Worm (Caenorhabditis elegans): Measurements from ENCODE around the gene cbp-2.

Gene cbp-2

DNA sequence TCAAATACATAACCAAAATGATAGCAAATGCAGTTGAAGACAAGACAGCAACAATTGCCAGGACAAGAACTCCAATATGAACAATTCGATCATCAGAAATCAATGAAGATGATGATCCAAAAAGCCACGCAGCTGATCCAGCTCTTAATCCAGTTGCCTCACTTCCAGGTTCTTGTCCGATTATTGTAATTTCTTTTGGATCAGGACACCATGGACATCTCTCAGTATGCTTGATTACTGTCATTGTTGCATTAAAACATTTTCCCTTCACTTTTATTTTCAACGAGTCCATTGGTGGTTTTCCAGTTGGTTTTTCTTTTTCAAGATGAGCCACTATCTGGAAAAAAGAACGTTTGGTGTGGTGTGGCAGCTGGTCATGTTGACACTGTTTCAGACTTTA is 41.4 kb downstream of the cbp-2 start:
- no peak for TF ChIP-seq zag-1 (tag; optimal IDR thresholded peaks at IDR 0.05)
- TF ChIP-seq egl-27 (tag; optimal IDR thresholded peaks at IDR 0.05), result no peak
- no peak for TF ChIP-seq ztf-11 (tag; optimal IDR thresholded peaks at IDR 0.05)
- TF ChIP-seq ZK546.5 (tag; optimal IDR thresholded peaks at IDR 0.05), result no peak
- no peak for TF ChIP-seq fos-1 (tag; optimal IDR thresholded peaks at IDR 0.05)
- no peak for TF ChIP-seq egl-5 (tag; optimal IDR thresholded peaks at IDR 0.05)
- TF ChIP-seq sea-2 (GFP tag; optimal IDR thresholded peaks at IDR 0.05), result no peak
- no peak for TF ChIP-seq eor-1 (tag; optimal IDR thresholded peaks at IDR 0.05)
- TF ChIP-seq daf-12 (tag; optimal IDR thresholded peaks at IDR 0.05), result no peak
- no peak for TF ChIP-seq elt-2 (tag; optimal IDR thresholded peaks at IDR 0.05)
- no peak for TF ChIP-seq aly-2 (tag; optimal IDR thresholded peaks at IDR 0.05)
- no peak for TF ChIP-seq lin-15B (tag; optimal IDR thresholded peaks at IDR 0.05)

DNA sequence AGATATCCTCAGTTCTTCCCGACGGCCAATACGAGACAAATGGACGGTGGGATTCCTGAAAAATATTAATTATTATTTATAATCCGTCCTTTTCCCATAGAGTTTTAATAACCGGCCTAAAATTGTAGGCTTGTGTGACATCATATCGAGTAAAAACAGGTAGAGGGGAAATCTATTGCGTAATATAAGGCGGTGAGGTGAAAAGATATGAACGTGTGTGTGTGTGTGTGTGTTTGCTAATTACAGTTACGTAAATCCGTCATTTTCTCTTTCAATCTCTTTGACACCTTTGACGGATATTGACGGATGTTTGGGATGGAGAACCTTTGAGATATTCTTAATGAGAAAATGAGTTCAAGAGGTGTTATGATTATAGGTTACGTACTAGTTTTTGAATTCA is 42.5 kb downstream of the cbp-2 start:
- TF ChIP-seq unc-62 (GFP tag; optimal IDR thresholded peaks at IDR 0.05) (no peak), lsy-12 (tag; optimal IDR thresholded peaks at IDR 0.05) (no peak), elt-3 (tag; optimal IDR thresholded peaks at IDR 0.05) (no peak), lin-39 (tag; optimal IDR thresholded peaks at IDR 0.05) (no peak), daf-12 (tag; optimal IDR thresholded peaks at IDR 0.05) (no peak), egl-5 (tag; optimal IDR thresholded peaks at IDR 0.05) (no peak), nhr-237 (tag; optimal IDR thresholded peaks at IDR 0.05) (no peak), tbx-2 (tag; optimal IDR thresholded peaks at IDR 0.05) (no peak), ceh-28 (tag; optimal IDR thresholded peaks at IDR 0.05) (no peak), fkh-2 (tag; optimal IDR thresholded peaks at IDR 0.05) (no peak), elt-2 (tag; optimal IDR thresholded peaks at IDR 0.05) (no peak), nhr-76 (tag; optimal IDR thresholded peaks at IDR 0.05) (no peak), snpc-4 (tag; optimal IDR thresholded peaks at IDR 0.05) (no peak)

DNA sequence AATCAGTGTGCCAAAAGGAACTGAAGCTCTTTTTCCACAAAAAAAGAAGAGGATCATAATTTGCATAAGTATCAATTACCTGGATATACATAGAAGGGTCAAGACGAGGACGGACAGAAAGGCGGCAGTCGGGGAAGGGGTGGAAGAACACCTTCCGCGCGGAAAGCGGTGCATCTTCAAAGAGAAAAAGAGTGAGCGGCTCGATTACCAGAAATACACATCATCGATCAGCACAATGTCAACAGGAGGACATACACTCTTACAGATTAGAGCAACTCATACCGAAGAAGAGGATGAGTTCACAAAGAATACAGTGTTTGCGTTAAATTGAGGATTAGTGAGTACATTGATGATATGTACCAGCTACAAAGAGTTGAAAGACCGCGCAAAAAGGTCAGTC is 46.4 kb downstream of the cbp-2 start:
- TF ChIP-seq pqm-1 (tag; optimal IDR thresholded peaks at IDR 0.05), result no peak
- TF ChIP-seq unc-39 (tag; optimal IDR thresholded peaks at IDR 0.05), result no peak
- no peak for TF ChIP-seq ZK546.5 (tag; optimal IDR thresholded peaks at IDR 0.05)
- no peak for TF ChIP-seq nfya-1 (tag; optimal IDR thresholded peaks at IDR 0.05; ENCODE audit: insufficient read depth)
- TF ChIP-seq pha-4 (tag; optimal IDR thresholded peaks at IDR 0.05), result no peak
- TF ChIP-seq ceh-9 (tag; optimal IDR thresholded peaks at IDR 0.05), result no peak
- no peak for TF ChIP-seq ceh-16 (tag; optimal IDR thresholded peaks at IDR 0.05)
- TF ChIP-seq hmg-11 (tag; optimal IDR thresholded peaks at IDR 0.05), result no peak
- no peak for TF ChIP-seq R02D3.7 (tag; optimal IDR thresholded peaks at IDR 0.05)
- TF ChIP-seq nhr-43 (tag; optimal IDR thresholded peaks at IDR 0.05; ENCODE audit: poor library complexity, severe bottlenecking), result no peak
- no peak for TF ChIP-seq ztf-11 (tag; optimal IDR thresholded peaks at IDR 0.05)
- TF ChIP-seq lin-15B (tag; optimal IDR thresholded peaks at IDR 0.05), result no peak
- TF ChIP-seq sea-2 (GFP tag; optimal IDR thresholded peaks at IDR 0.05), result no peak
- TF ChIP-seq egl-5 (tag; optimal IDR thresholded peaks at IDR 0.05), result no peak
- no peak for TF ChIP-seq egl-27 (tag; optimal IDR thresholded peaks at IDR 0.05)
- no peak for TF ChIP-seq nhr-11 (tag; optimal IDR thresholded peaks at IDR 0.05)
- TF ChIP-seq nhr-23 (tag; optimal IDR thresholded peaks at IDR 0.05), result no peak
- TF ChIP-seq skn-1 (tag; optimal IDR thresholded peaks at IDR 0.05), result no peak
- no peak for TF ChIP-seq tbx-2 (tag; optimal IDR thresholded peaks at IDR 0.05)

- TF ChIP-seq nfya-1 (tag; optimal IDR thresholded peaks at IDR 0.05; ENCODE audit: insufficient read depth), result no peak
- TF ChIP-seq nhr-77 (tag; optimal IDR thresholded peaks at IDR 0.05), result no peak
- TF ChIP-seq fkh-10 (GFP tag; optimal IDR thresholded peaks at IDR 0.05), result peak; percentile 59
Measured at ce11 chrIII:9972192-9972811, 49.3 kb downstream of the cbp-2 start.

DNA sequence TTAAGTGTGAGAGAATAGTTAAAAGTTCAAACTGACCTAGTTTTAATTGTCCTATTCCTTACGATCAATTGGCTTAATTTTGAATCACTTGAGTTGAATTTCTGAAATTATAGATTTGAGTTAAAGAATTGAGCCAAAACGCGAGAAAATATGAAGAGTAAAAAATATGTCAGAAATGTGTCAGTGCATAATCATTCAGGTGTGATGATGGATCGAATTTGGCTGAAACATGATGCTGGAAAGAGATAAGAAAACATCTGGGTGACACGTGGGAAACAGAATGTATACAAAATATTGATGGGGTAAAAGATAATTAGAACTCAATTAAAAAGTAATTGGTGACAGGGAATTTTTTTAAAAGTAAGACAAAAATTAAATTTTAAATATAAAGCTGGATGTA is 50.8 kb downstream of the cbp-2 start, which contains the start of gene R10E12.2:
R10E12.2 (minus strand) TSS at position 101 of the 400 bp plus-strand sequence.
- no peak for TF ChIP-seq pqm-1 (tag; optimal IDR thresholded peaks at IDR 0.05)
- no peak for TF ChIP-seq mml-1 (tag; optimal IDR thresholded peaks at IDR 0.05)
- no peak for TF ChIP-seq hmg-11 (tag; optimal IDR thresholded peaks at IDR 0.05)
- no peak for TF ChIP-seq nhr-76 (tag; optimal IDR thresholded peaks at IDR 0.05)
- TF ChIP-seq zag-1 (tag; optimal IDR thresholded peaks at IDR 0.05), result no peak
- TF ChIP-seq unc-39 (tag; optimal IDR thresholded peaks at IDR 0.05), result no peak
- no peak for TF ChIP-seq ama-1 (optimal IDR thresholded peaks at IDR 0.05)
- no peak for TF ChIP-seq jun-1 (tag; optimal IDR thresholded peaks at IDR 0.05)
- no peak for TF ChIP-seq ztf-11 (tag; optimal IDR thresholded peaks at IDR 0.05)
- TF ChIP-seq elt-2 (tag; optimal IDR thresholded peaks at IDR 0.05), result no peak

All from whole organism, L3 larva.